Fruit fly (Drosophila melanogaster) whole organism, embryonic: ENCODE measurements around the gene Cdc7.

ENCODE experiments used
- Aef1 ChIP-seq: fragments of 200-800 bp; sonication (Bioruptor generic); IDR thresholded peaks from 3 replicates; pipeline ENCODE4 v1.3.6; 2022; ENCODE audit warnings: missing biosample characterization, missing genetic modification characterization
- Asciz ChIP-seq: fragments of 200-800 bp; sonication (Bioruptor generic); optimal IDR thresholded peaks from 2 replicates; lab custom pipeline; 2017; ENCODE audit warnings: missing biosample characterization, mild to moderate bottlenecking, missing genetic modification characterization, missing genetic modification reagents
- Awh ChIP-seq: fragments of 200-800 bp; sonication (Bioruptor generic); IDR thresholded peaks from 2 replicates; pipeline ENCODE4, ENCODE4 v1.3.6; 2022; ENCODE audit warnings: missing biosample characterization, missing genetic modification characterization
- CG10274 ChIP-seq: fragments of 200-800 bp; sonication (Bioruptor generic); optimal IDR thresholded peaks from 3 replicates; lab custom pipeline; 2017; ENCODE audit warnings: missing biosample characterization, mild to moderate bottlenecking, missing genetic modification characterization
- CG10431 ChIP-seq: fragments of 200-800 bp; sonication (Bioruptor generic); optimal IDR thresholded peaks from 3 replicates; lab custom pipeline; 2018; ENCODE audit warnings: missing biosample characterization, mild to moderate bottlenecking, missing genetic modification characterization
- CG10565 ChIP-seq: fragments of 200-800 bp; sonication (Bioruptor generic); optimal IDR thresholded peaks from 3 replicates; lab custom pipeline; 2016; ENCODE audit warnings: missing biosample characterization, mild to moderate bottlenecking, missing genetic modification characterization
- CG11695 ChIP-seq: fragments of 200-800 bp; sonication (Bioruptor generic); IDR thresholded peaks from 3 replicates; pipeline ENCODE4 v1.3.6; 2022; ENCODE audit warnings: missing biosample characterization, missing genetic modification characterization
- CG11696 ChIP-seq: fragments of 200-800 bp; sonication (Bioruptor generic); IDR thresholded peaks from 2 replicates; pipeline ENCODE4 v1.3.6; 2022; ENCODE audit warnings: missing biosample characterization, missing genetic modification characterization
- CG1233 ChIP-seq: fragments of 200-800 bp; sonication (Bioruptor generic); optimal IDR thresholded peaks from 4 replicates; lab custom pipeline; 2018; ENCODE audit warnings: missing biosample characterization, mild to moderate bottlenecking, missing genetic modification characterization
- CG12744 ChIP-seq: fragments of 200-800 bp; sonication (Bioruptor generic); optimal IDR thresholded peaks from 2 replicates; lab custom pipeline; 2016; ENCODE audit warnings: missing biosample characterization, missing genetic modification characterization
- CG13894 ChIP-seq: fragments of 200-800 bp; sonication (Bioruptor generic); optimal IDR thresholded peaks from 3 replicates; lab custom pipeline; 2018; ENCODE audit warnings: missing biosample characterization, mild to moderate bottlenecking, missing genetic modification characterization, moderate library complexity
- CG14050 ChIP-seq: fragments of 200-800 bp; sonication (Bioruptor generic); IDR thresholded peaks from 3 replicates; pipeline ENCODE4 v1.3.6; 2022; ENCODE audit warnings: missing biosample characterization, missing genetic modification characterization
- CG15011 ChIP-seq: fragments of 200-800 bp; sonication (Bioruptor generic); optimal IDR thresholded peaks from 3 replicates; lab custom pipeline; 2018; ENCODE audit warnings: missing biosample characterization, mild to moderate bottlenecking, missing genetic modification characterization
- CG15601 ChIP-seq: fragments of 200-800 bp; sonication (Bioruptor generic); optimal IDR thresholded peaks from 3 replicates; lab custom pipeline; 2019; ENCODE audit warnings: missing biosample characterization, mild to moderate bottlenecking, missing genetic modification characterization, moderate library complexity
- CG17186 ChIP-seq: fragments of 200-800 bp; sonication (Bioruptor generic); optimal IDR thresholded peaks from 3 replicates; lab custom pipeline; 2017; ENCODE audit warnings: missing biosample characterization, missing genetic modification reagents, missing genetic modification characterization
- CG17612 ChIP-seq: fragments of 200-800 bp; sonication (Bioruptor generic); IDR thresholded peaks from 2 replicates; pipeline ENCODE4 v1.3.6; 2022; ENCODE audit warnings: missing biosample characterization, missing genetic modification characterization
- CG18011 ChIP-seq: fragments of 200-800 bp; sonication (Bioruptor generic); optimal IDR thresholded peaks from 2 replicates; lab custom pipeline; 2017; ENCODE audit warnings: missing biosample characterization, missing genetic modification characterization, mild to moderate bottlenecking, moderate library complexity, missing genotype
- CG18476 ChIP-seq: fragments of 200-800 bp; sonication (Bioruptor generic); optimal IDR thresholded peaks from 2 replicates; lab custom pipeline; 2016; ENCODE audit warnings: missing biosample characterization, mild to moderate bottlenecking, missing genetic modification characterization
- CG18619 ChIP-seq: fragments of 200-800 bp; sonication (Bioruptor generic); optimal IDR thresholded peaks from 3 replicates; lab custom pipeline; 2017; ENCODE audit warnings: missing biosample characterization, mild to moderate bottlenecking, missing genetic modification characterization
- CG32772 ChIP-seq: fragments of 200-800 bp; sonication (Bioruptor generic); IDR thresholded peaks from 2 replicates; pipeline ENCODE4 v1.3.6; 2022; ENCODE audit warnings: missing biosample characterization, missing genetic modification characterization
- CG7839 ChIP-seq: fragments of 200-800 bp; sonication (Bioruptor generic); optimal IDR thresholded peaks from 3 replicates; lab custom pipeline; 2018; ENCODE audit warnings: missing biosample characterization, mild to moderate bottlenecking, missing genetic modification characterization, moderate library complexity
- CG8944 ChIP-seq: fragments of 200-800 bp; sonication (Bioruptor generic); optimal IDR thresholded peaks from 3 replicates; lab custom pipeline; 2016; ENCODE audit warnings: missing biosample characterization, missing genetic modification characterization
- D ChIP-seq, 2 experiments: fragments of 200-800 bp in 1 of 2; fragments of >200 bp in 1 of 2; sonication (Bioruptor generic) in 1 of 2; optimal IDR thresholded peaks; 2 replicates in 1 of 2; 3 replicates in 1 of 2; lab custom pipeline; 2017; ENCODE audit warnings: mild to moderate bottlenecking in 1 of 2, missing biosample characterization in 1 of 2, missing genetic modification characterization in 1 of 2, missing genetic modification reagents in 1 of 2
- HLH4C ChIP-seq: fragments of 200-800 bp; sonication (Bioruptor generic); IDR thresholded peaks from 3 replicates; pipeline ENCODE4 v1.3.6; 2022; ENCODE audit warnings: missing biosample characterization, missing genetic modification characterization; ENCODE audit not compliant: partially characterized antibody
- HLH54F ChIP-seq: fragments of 200-800 bp; sonication (Bioruptor generic); optimal IDR thresholded peaks from 3 replicates; lab custom pipeline; 2016; ENCODE audit warnings: missing biosample characterization, missing genetic modification characterization
- HLHmδ ChIP-seq: fragments of 200-800 bp; sonication (Bioruptor generic); optimal IDR thresholded peaks from 2 replicates; lab custom pipeline; 2018; ENCODE audit warnings: missing biosample characterization, mild to moderate bottlenecking, missing genetic modification characterization, moderate library complexity
- Hmr ChIP-seq: fragments of 200-800 bp; sonication (Bioruptor generic); optimal IDR thresholded peaks from 3 replicates; lab custom pipeline; 2017; ENCODE audit warnings: mild to moderate bottlenecking, missing biosample characterization, missing genetic modification reagents, missing genetic modification characterization
- NC2β ChIP-seq: fragments of 200-800 bp; sonication (Bioruptor generic); optimal IDR thresholded peaks from 2 replicates; lab custom pipeline; 2016; ENCODE audit warnings: missing biosample characterization, missing genetic modification characterization
- Pdp1 ChIP-seq, 2 experiments: fragments of 200-800 bp; sonication (Bioruptor generic); optimal IDR thresholded peaks; 3 replicates each; lab custom pipeline; 2016; ENCODE audit warnings: missing biosample characterization in 2 of 2, missing genetic modification characterization in 2 of 2, mild to moderate bottlenecking in 1 of 2, moderate library complexity in 1 of 2
- Sry-δ ChIP-seq: fragments of 200-800 bp; sonication (Bioruptor generic); optimal IDR thresholded peaks from 2 replicates; lab custom pipeline; 2016; ENCODE audit warnings: missing biosample characterization, missing genetic modification characterization
- bab2 ChIP-seq: fragments of 200-800 bp; sonication (Bioruptor generic); optimal IDR thresholded peaks from 2 replicates; lab custom pipeline; 2016; ENCODE audit warnings: missing biosample characterization, missing genetic modification characterization
- chinmo ChIP-seq: fragments of 200-800 bp; sonication (Bioruptor generic); IDR thresholded peaks from 4 replicates; pipeline ENCODE4 v1.3.6; 2022; ENCODE audit warnings: missing biosample characterization, missing genetic modification characterization; ENCODE audit not compliant: partially characterized antibody
- cwo ChIP-seq: fragments of 200-800 bp; sonication (Bioruptor generic); optimal IDR thresholded peaks from 3 replicates; lab custom pipeline; 2017; ENCODE audit warnings: missing biosample characterization, missing genetic modification characterization, mild to moderate bottlenecking, moderate library complexity, missing genetic modification reagents
- exex ChIP-seq: fragments of 200-800 bp; sonication (Bioruptor generic); optimal IDR thresholded peaks from 4 replicates; lab custom pipeline; 2018; ENCODE audit warnings: missing biosample characterization, mild to moderate bottlenecking, missing genetic modification characterization, moderate library complexity
- grau ChIP-seq: fragments of 200-800 bp; optimal IDR thresholded peaks from 3 replicates; lab custom pipeline; 2019; ENCODE audit warnings: missing biosample characterization, mild to moderate bottlenecking, missing genetic modification characterization, moderate library complexity
- hbn ChIP-seq: fragments of 200-800 bp; sonication (Bioruptor generic); IDR thresholded peaks from 2 replicates; pipeline ENCODE4 v1.3.6; 2022; ENCODE audit warnings: missing biosample characterization, missing genetic modification characterization; ENCODE audit not compliant: partially characterized antibody
- her ChIP-seq: fragments of 200-800 bp; sonication (Bioruptor generic); optimal IDR thresholded peaks from 2 replicates; lab custom pipeline; 2016; ENCODE audit warnings: missing biosample characterization, missing genetic modification characterization
- hth ChIP-seq: fragments of >200 bp; optimal IDR thresholded peaks from 2 replicates; lab custom pipeline; 2017; ENCODE audit warnings: inconsistent platforms
- lov ChIP-seq, 2 experiments: fragments of 200-800 bp in 1 of 2; fragments of >200 bp in 1 of 2; sonication (Bioruptor generic) in 1 of 2; IDR thresholded peaks in 1 of 2; optimal IDR thresholded peaks in 1 of 2; 2 replicates in 1 of 2; 3 replicates in 1 of 2; pipeline versions ENCODE4 v1.3.6 to Lab custom; 2017 to 2022; ENCODE audit warnings: missing biosample characterization in 1 of 2, missing genetic modification characterization in 1 of 2
- nerfin-2 ChIP-seq: fragments of 200-800 bp; sonication (Bioruptor generic); IDR thresholded peaks from 2 replicates; pipeline ENCODE4 v1.3.6; 2022; ENCODE audit warnings: missing biosample characterization, missing genetic modification characterization; ENCODE audit not compliant: partially characterized antibody
- oc ChIP-seq: fragments of 200-800 bp; sonication (Bioruptor generic); optimal IDR thresholded peaks from 2 replicates; lab custom pipeline; 2018; ENCODE audit warnings: missing biosample characterization, mild to moderate bottlenecking, missing genetic modification characterization, moderate library complexity
- pros ChIP-seq: fragments of 200-800 bp; sonication (Bioruptor generic); optimal IDR thresholded peaks from 3 replicates; lab custom pipeline; 2019; ENCODE audit warnings: missing biosample characterization, mild to moderate bottlenecking, missing genetic modification characterization, moderate library complexity
- ranshi ChIP-seq: fragments of 200-800 bp; sonication (Bioruptor generic); IDR thresholded peaks from 2 replicates; pipeline ENCODE4 v1.3.6; 2022; ENCODE audit warnings: missing biosample characterization, missing genetic modification characterization
- run ChIP-seq: fragments of 200-800 bp; sonication (Bioruptor generic); optimal IDR thresholded peaks from 3 replicates; lab custom pipeline; 2018; ENCODE audit warnings: missing biosample characterization, mild to moderate bottlenecking, missing genetic modification characterization
- stwl ChIP-seq: fragments of 200-800 bp; sonication (Bioruptor generic); optimal IDR thresholded peaks from 3 replicates; lab custom pipeline; 2018; ENCODE audit warnings: missing biosample characterization, mild to moderate bottlenecking, missing genetic modification characterization, moderate library complexity
- sug ChIP-seq: fragments of 200-800 bp; optimal IDR thresholded peaks from 2 replicates; lab custom pipeline; 2019; ENCODE audit warnings: missing biosample characterization, mild to moderate bottlenecking, missing genetic modification characterization, moderate library complexity
- twi ChIP-seq: fragments of 200-800 bp; optimal IDR thresholded peaks from 2 replicates; lab custom pipeline; 2019; ENCODE audit warnings: missing biosample characterization, mild to moderate bottlenecking, missing genetic modification characterization, moderate library complexity
- tx ChIP-seq: fragments of 200-800 bp; sonication (Bioruptor generic); optimal IDR thresholded peaks from 2 replicates; lab custom pipeline; 2016; ENCODE audit warnings: missing biosample characterization, missing genetic modification characterization
- yki ChIP-seq: fragments of >200 bp; optimal IDR thresholded peaks from 3 replicates; lab custom pipeline; 2018

Cdc7 gene

dm6 chrX:6696467-6696866 lies 42.1 kb downstream of the Cdc7 start (continued):
- TF ChIP-seq lov (optimal IDR thresholded peaks at IDR 0.05; lab: Kevin White, UChicago) (no peak), lov (GFP tag; IDR thresholded peaks at IDR 0.05; lab: Robert Waterston, UW) (0 out of 3 replicates have a peak, but pooled peaks have one; percentile 41), Aef1 (GFP tag; lab: Robert Waterston, UW) (peak; percentile 38; the same call in 1 of the 3 replicates), CG18011 (GFP tag; lab: Kevin White, UChicago) (peak; percentile 46), stwl (no peak), CG10431 (GFP tag; lab: Kevin White, UChicago) (peak; percentile 48), CG17186 (no peak), CG17612 (GFP tag; lab: Robert Waterston, UW) (no peak), HLHmδ (GFP tag; lab: Kevin White, UChicago) (no peak), Pdp1 (GFP tag; optimal IDR thresholded peaks at IDR 0.05; lab: Kevin White, UChicago) (peak; percentile 36 to 56), CG12744 (GFP tag; lab: Kevin White, UChicago) (peak; percentile 54), yki (lab: Kevin White, UChicago) (no peak), ranshi (GFP tag; lab: Robert Waterston, UW) (peak; percentile 71), D (optimal IDR thresholded peaks at IDR 0.05; lab: Kevin White, UChicago) (no peak), D (GFP tag; optimal IDR thresholded peaks at IDR 0.05; lab: Kevin White, UChicago) (peak; percentile 30), sug (tag; lab: Kevin White, UChicago) (peak; percentile 75), twi (tag; lab: Kevin White, UChicago) (peak; percentile 13), exex (tag; lab: Kevin White, UChicago) (peak; percentile 54), her (GFP tag; lab: Kevin White, UChicago) (peak; percentile 44), CG1233 (peak; percentile 45), Sry-δ (GFP tag; lab: Kevin White, UChicago) (peak; percentile 16), CG18476 (peak; percentile 68), CG8944 (no peak), nerfin-2 (GFP tag; lab: Robert Waterston, UW) (no peak), NC2β (GFP tag; lab: Kevin White, UChicago) (peak; percentile 61), hth (no peak), Awh (0 out of 2 replicates have a peak, but pooled peaks have one; percentile 42), CG13894 (peak; percentile 82), cwo (GFP tag; lab: Kevin White, UChicago) (peak; percentile 64), HLH4C (GFP tag; lab: Robert Waterston, UW) (no peak), grau (tag; lab: Kevin White, UChicago) (peak; percentile 75), CG10274 (no peak), tx (GFP tag; lab: Kevin White, UChicago) (peak; percentile 12), Asciz (GFP tag; lab: Kevin White, UChicago) (peak; percentile 46), oc (tag; lab: Kevin White, UChicago) (no peak), pros (GFP tag; lab: Kevin White, UChicago) (peak; percentile 33), CG11696 (no peak), HLH54F (peak; percentile 54), CG32772 (GFP tag; lab: Robert Waterston, UW) (peak; percentile 54), CG11695 (GFP tag; lab: Robert Waterston, UW) (peak; percentile 81), run (tag; lab: Kevin White, UChicago) (peak; percentile 45), CG18619 (GFP tag; lab: Kevin White, UChicago) (peak; percentile 58), CG10565 (GFP tag; lab: Kevin White, UChicago) (no peak), bab2 (GFP tag; lab: Kevin White, UChicago) (peak; percentile 49), CG15011 (GFP tag; lab: Kevin White, UChicago) (peak; percentile 20), chinmo (GFP tag; lab: Robert Waterston, UW) (no peak), CG7839 (tag; lab: Kevin White, UChicago) (peak; percentile 71), CG15601 (peak; percentile 62), Hmr (GFP tag; lab: Kevin White, UChicago) (peak; percentile 87), CG14050 (GFP tag; lab: Robert Waterston, UW) (peak; percentile 64), hbn (no peak)
